Fruit fly (Drosophila melanogaster) whole organism, wandering third instar larva: ENCODE results near the gene CG32388.

Experiments used
- CG32264 ChIP-seq: fragments of 200-800 bp; sonication (Bioruptor generic); optimal IDR thresholded peaks from 2 replicates; lab custom pipeline; 2016; ENCODE audit warnings: missing biosample characterization, missing genetic modification characterization
- Hnf4 ChIP-seq: fragments of 200-800 bp; sonication (Bioruptor generic); optimal IDR thresholded peaks from 2 replicates; lab custom pipeline; 2016; ENCODE audit warnings: missing biosample characterization, mild to moderate bottlenecking, missing genetic modification characterization
- OdsH ChIP-seq: fragments of 200-800 bp; sonication (Bioruptor generic); optimal IDR thresholded peaks from 2 replicates; lab custom pipeline; 2016; ENCODE audit warnings: missing biosample characterization, mild to moderate bottlenecking, missing genetic modification characterization
- Vsx2 ChIP-seq: fragments of 200-300, 225-300 bp; sonication (Bioruptor generic); optimal IDR thresholded peaks from 2 replicates; lab custom pipeline; 2018; ENCODE audit warnings: missing biosample characterization, missing genetic modification characterization; ENCODE audit not compliant: partially characterized antibody
- dl ChIP-seq, 2 experiments: fragments of 175-275, 200-275 bp in 1 of 2; fragments of 200-275 bp in 1 of 2; sonication (Bioruptor generic); optimal IDR thresholded peaks; lab custom pipeline; 2018; ENCODE audit warnings: mild to moderate bottlenecking in 2 of 2, missing biosample characterization in 2 of 2, missing genetic modification characterization in 2 of 2, moderate library complexity in 2 of 2; ENCODE audit not compliant: partially characterized antibody in 2 of 2, insufficient read depth in 1 of 2
- pan ChIP-seq: fragments of >200 bp; optimal IDR thresholded peaks from 2 replicates; lab custom pipeline; 2017
- psq ChIP-seq: fragments of 200-800 bp; sonication (Bioruptor generic); optimal IDR thresholded peaks from 3 replicates; lab custom pipeline; 2017; ENCODE audit warnings: missing biosample characterization, mild to moderate bottlenecking, missing genetic modification characterization, moderate library complexity

DNA sequence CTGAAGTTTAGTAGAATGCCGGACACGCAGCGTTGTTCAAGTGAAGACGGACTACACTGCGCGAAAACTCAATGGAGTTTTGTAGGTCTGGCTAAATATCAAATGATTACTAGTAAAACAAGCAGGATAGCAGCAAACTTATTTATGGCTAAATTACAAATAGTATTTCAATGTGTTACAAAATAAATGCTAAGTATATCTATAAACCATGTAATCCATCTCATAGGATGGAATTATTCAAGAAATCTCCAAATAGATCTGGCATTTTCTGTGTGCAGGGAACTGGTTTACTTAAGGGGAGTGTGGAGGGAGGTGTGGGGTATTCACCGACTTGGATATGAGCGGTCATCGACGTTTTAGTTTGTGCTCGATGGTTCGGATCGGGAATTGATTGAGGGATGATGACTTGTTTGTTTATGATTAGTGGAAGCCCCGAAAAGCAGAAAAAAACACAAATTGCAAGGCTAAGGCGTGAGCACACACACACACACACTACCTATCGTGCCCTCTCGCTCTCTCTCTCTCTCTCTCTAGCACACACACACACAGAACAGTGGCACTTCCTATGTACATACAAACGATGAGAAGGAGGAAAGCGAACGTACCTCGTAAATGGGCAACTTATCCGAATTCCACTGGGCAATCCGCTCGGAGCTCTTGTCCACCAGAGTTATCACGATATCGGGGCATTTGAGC is 20.4 kb downstream of the CG32388 start:
- TF ChIP-seq Hnf4 (GFP tag; lab: Kevin White, UChicago) (peak; percentile 58), Vsx2 (GFP tag; lab: Kevin White, UChicago) (no peak), OdsH (GFP tag; lab: Kevin White, UChicago) (peak; percentile 67), psq (no peak), dl (GFP tag; optimal IDR thresholded peaks at IDR 0.05; lab: Kevin White, UChicago; ENCODE audit: insufficient read depth in 1 of 2, partially characterized antibody in 2 of 2) (no peak), CG32264 (no peak), pan (lab: Kevin White, UChicago) (no peak)
